Fruit fly (Drosophila melanogaster): ENCODE data around the gene Teh2.

The Teh2 gene

dm6 chr3L:4157852-4158251 is 30.0 kb downstream of the Teh2 start:
- TF ChIP-seq CG8478 (optimal IDR thresholded peaks at IDR 0.05) (no peak), psq (optimal IDR thresholded peaks at IDR 0.05) (no peak), usp (GFP tag; optimal IDR thresholded peaks at IDR 0.05) (no peak), Dll (optimal IDR thresholded peaks at IDR 0.05) (no peak), pan (optimal IDR thresholded peaks at IDR 0.05) (no peak), EcR (GFP tag; optimal IDR thresholded peaks at IDR 0.05) (no peak)

dm6 chr3L:4148406-4148975 is 39.3 kb downstream of the Teh2 start, which contains the start of gene CG1299:
Gene CG1299 (plus strand): TSS chr3L:4148696.
- TF ChIP-seq CG8478 (optimal IDR thresholded peaks at IDR 0.05), result no peak
- no peak for TF ChIP-seq psq (optimal IDR thresholded peaks at IDR 0.05)
- no peak for TF ChIP-seq pan (optimal IDR thresholded peaks at IDR 0.05)
- TF ChIP-seq Dll (optimal IDR thresholded peaks at IDR 0.05), result no peak
- no peak for TF ChIP-seq usp (GFP tag; optimal IDR thresholded peaks at IDR 0.05)
- TF ChIP-seq EcR (GFP tag; optimal IDR thresholded peaks at IDR 0.05), result no peak

- no peak for TF ChIP-seq usp (GFP tag; optimal IDR thresholded peaks at IDR 0.05)
- no peak for TF ChIP-seq EcR (GFP tag; optimal IDR thresholded peaks at IDR 0.05)
- no peak for TF ChIP-seq CG8478 (optimal IDR thresholded peaks at IDR 0.05)
These were observed 42.6 kb downstream of the Teh2 start for dm6 chr3L:4145229-4145628.

DNA sequence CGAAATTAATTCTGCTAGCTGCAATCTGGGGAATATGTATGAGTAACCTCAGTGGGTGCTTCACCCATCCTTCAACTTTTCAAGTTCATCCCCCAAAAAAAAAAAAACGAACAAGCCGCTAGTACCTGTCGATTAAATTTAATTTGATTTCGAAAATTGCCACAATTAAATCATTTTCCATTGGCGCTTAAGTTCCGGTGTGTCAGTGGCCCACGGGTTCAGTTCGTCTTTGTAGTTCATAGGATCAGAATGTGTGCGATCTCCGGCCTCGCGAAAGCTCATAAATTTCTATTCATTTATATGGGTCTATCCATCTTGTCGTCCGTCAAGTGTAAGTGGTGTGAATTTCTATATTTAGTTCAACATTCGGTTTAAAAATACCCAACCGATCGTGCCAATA is 45.8 kb downstream of the Teh2 start, which contains the start of gene CG32260:
CG32260 (plus strand) TSS at position 301 of the 400 bp plus-strand sequence.
- no peak for TF ChIP-seq Dll (optimal IDR thresholded peaks at IDR 0.05)

- TF ChIP-seq usp (GFP tag; optimal IDR thresholded peaks at IDR 0.05) (no peak), EcR (GFP tag; optimal IDR thresholded peaks at IDR 0.05) (no peak), Dll (optimal IDR thresholded peaks at IDR 0.05) (no peak)
These were observed 46.7 kb downstream of the Teh2 start, which contains the start of gene Akh for dm6 chr3L:4141167-4141566. Gene Akh (plus strand): TSS chr3L:4141467.

DNA sequence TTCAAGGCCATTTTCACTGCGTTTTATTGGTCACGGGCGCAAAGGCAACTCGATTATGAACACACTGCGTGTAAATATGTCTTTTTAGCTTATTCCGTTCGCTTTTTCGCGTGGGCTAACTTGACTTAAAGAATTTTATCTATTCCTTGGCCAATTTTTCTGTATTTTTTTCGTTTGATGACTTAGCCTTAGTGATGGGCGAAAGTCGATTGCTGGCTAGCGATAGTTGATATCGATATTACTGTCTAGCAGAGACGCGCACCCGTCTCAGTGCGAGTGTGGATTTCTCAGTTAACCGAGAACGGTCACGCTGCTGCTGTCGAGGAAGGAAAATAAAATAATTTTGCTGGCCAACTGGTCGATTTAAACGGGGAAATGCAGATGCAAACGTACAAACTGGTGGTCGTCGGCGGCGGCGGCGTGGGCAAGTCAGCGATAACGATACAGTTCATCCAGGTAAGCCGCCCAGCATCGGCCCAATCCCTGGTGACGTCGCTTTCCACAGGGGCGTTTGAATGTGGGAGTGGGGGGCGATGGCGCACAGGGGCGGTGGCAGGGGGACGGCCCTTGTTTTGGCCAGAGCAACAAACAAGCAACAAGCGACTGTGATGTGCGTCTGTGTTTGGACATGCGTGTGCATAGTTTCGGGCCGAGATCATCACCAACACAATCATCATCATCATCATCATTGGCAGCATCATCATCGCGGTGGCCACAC is 48.9 kb downstream of the Teh2 start, which contains the start of the genes Rop and Ras64B:
Rop (minus strand) TSS at position 193 of the 718 bp plus-strand sequence.
Ras64B (plus strand) TSS at position 273 of the 718 bp plus-strand sequence.
- TF ChIP-seq CG8478 (optimal IDR thresholded peaks at IDR 0.05) (no peak), usp (GFP tag; optimal IDR thresholded peaks at IDR 0.05) (no peak), EcR (GFP tag; optimal IDR thresholded peaks at IDR 0.05) (no peak), Dll (optimal IDR thresholded peaks at IDR 0.05) (no peak), psq (optimal IDR thresholded peaks at IDR 0.05) (no peak), pan (optimal IDR thresholded peaks at IDR 0.05) (no peak)

- no peak for TF ChIP-seq pan (optimal IDR thresholded peaks at IDR 0.05)
- no peak for TF ChIP-seq Dll (optimal IDR thresholded peaks at IDR 0.05)
- TF ChIP-seq psq (optimal IDR thresholded peaks at IDR 0.05), result no peak
- no peak for TF ChIP-seq CG8478 (optimal IDR thresholded peaks at IDR 0.05)
- no peak for TF ChIP-seq usp (GFP tag; optimal IDR thresholded peaks at IDR 0.05)
- no peak for TF ChIP-seq EcR (GFP tag; optimal IDR thresholded peaks at IDR 0.05)
These were observed 52.0 kb downstream of the Teh2 start, which contains the start of gene RfC4 for dm6 chr3L:4135857-4136256. Gene RfC4 (minus strand): TSS chr3L:4136038.

DNA sequence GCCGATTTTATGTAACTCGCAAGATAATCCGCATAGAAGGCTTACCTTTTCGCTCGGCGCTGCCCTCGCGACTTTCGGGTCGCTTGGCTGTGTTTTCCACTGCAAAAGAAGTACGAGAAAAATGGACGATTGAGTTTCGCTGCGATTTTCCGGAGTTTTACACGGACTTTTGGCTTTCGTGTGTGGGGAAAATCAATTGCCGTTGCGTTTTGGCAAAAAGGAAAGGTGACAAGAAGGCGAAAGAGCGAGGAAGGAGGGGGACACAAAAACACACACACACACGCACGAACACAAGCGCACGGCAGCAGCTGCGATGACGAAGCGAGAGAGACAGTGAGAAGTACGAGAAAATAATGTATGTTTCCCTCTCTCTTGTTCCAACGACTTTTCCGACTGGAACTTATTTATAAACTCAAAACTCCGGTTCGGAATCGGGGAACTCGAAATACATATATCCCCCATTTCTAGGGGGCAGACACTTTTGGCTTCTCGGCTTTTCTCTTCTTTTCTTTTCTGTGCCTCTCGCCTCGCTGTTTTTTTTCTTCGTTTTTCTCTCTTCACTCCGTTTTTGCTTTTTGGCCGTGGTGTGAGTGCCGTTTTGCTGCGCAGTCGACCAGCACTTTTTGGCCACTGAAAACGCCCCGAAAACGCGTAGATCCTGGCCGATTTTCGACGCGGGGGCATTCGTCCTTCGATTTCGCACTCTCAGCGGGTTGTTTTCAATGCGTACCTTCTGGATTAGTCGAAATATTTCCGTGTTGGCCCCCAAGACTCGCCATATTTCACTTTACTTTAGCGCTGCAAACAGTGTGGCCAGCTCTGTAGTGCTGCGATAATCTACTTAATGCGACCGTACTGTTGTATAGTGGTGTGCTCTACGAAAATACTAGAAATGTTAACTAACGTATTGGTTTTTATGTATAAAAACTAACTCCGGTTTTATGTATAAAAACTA is 53.8 kb downstream of the Teh2 start, which contains the start of gene ens:
ens (minus strand) TSS at position 827 of the 955 bp plus-strand sequence.
- no peak for TF ChIP-seq CG8478 (optimal IDR thresholded peaks at IDR 0.05)
- TF ChIP-seq pan (optimal IDR thresholded peaks at IDR 0.05), result no peak
- TF ChIP-seq usp (GFP tag; optimal IDR thresholded peaks at IDR 0.05), result no peak

- no peak for TF ChIP-seq CG8478 (optimal IDR thresholded peaks at IDR 0.05)
- no peak for TF ChIP-seq psq (optimal IDR thresholded peaks at IDR 0.05)
- no peak for TF ChIP-seq usp (GFP tag; optimal IDR thresholded peaks at IDR 0.05)
- TF ChIP-seq EcR (GFP tag; optimal IDR thresholded peaks at IDR 0.05), result no peak
- no peak for TF ChIP-seq pan (optimal IDR thresholded peaks at IDR 0.05)
- TF ChIP-seq Dll (optimal IDR thresholded peaks at IDR 0.05), result no peak
These were observed 55.2 kb downstream of the Teh2 start for dm6 chr3L:4132585-4132984.

DNA sequence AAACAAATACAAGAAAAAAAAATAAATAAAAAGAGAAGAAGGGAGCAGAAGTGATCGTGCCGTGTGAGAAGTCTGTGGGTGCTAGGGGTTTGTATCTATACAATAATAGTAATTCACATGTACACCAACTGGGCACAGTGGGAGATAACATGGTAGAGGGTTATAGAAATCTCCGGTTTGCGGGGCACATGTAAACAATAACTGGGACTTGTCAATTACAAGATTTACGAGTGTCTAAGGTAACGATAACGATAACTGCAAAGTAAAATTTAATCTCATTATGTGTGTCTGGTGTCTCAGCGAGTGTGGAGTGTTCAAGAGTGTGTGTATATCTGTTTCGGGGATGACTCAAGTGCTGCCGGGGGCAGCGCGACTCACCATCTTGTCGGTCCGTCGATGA is 57.1 kb downstream of the Teh2 start:
- TF ChIP-seq EcR (GFP tag; optimal IDR thresholded peaks at IDR 0.05) (no peak), pan (optimal IDR thresholded peaks at IDR 0.05) (no peak), psq (optimal IDR thresholded peaks at IDR 0.05) (no peak), Dll (optimal IDR thresholded peaks at IDR 0.05) (no peak), CG8478 (optimal IDR thresholded peaks at IDR 0.05) (no peak), usp (GFP tag; optimal IDR thresholded peaks at IDR 0.05) (no peak)
